Fruit fly (Drosophila melanogaster): ENCODE results near the gene LManIII.
A peak's percentile ranks its signal among the peaks of the same experiment; 100 is the strongest.

The LManIII gene

DNA sequence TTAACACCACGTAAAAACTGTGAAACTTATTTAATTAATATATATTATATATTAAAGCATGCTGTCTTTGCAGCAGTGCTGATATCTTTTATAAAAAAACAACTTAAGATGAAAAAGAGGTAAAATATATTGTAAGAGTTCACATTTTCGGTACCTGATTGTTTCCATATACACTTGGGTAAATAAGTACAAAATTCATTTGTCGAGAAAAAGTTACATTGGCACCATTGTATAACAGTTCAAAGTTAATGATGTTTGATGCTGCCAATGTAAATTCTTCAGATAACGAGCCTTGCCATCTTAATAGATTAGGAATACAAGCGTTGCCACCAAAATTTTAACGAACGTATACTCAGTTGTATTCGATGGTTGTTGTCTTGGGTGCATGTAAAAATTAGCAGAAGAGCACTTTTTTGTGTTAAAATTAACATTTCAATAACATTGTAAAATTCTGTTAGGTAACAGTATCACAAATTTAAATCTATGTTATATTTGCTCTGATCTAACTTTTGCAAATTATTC, 27.7 kb downstream of the LManIII start:
- peak; percentile 8 for TF ChIP-seq CG11504 (tag; optimal IDR thresholded peaks at IDR 0.05)
- TF ChIP-seq CG15514 (GFP tag; optimal IDR thresholded peaks at IDR 0.05) = peak; percentile 18
- peak; percentile 54 for TF ChIP-seq CG12659 (GFP tag; optimal IDR thresholded peaks at IDR 0.05)
- peak; percentile 47 for TF ChIP-seq abd-A (tag; optimal IDR thresholded peaks at IDR 0.05)
- TF ChIP-seq bbx (GFP tag; IDR thresholded peaks at IDR 0.05; ENCODE audit: partially characterized antibody) = no peak
- peak; percentile 34 for TF ChIP-seq zf30C (GFP tag; optimal IDR thresholded peaks at IDR 0.05)
- TF ChIP-seq CG32532 (GFP tag; IDR thresholded peaks at IDR 0.05) = no peak
- peak; percentile 49 for TF ChIP-seq stwl (tag; optimal IDR thresholded peaks at IDR 0.05)
- TF ChIP-seq D19A (tag; optimal IDR thresholded peaks at IDR 0.05) = no peak
- TF ChIP-seq Vsx1 (GFP tag; optimal IDR thresholded peaks at IDR 0.05) = no peak
- TF ChIP-seq dysf (GFP tag; IDR thresholded peaks at IDR 0.05) = no peak
- peak; percentile 81 for TF ChIP-seq Sry-β (GFP tag; optimal IDR thresholded peaks at IDR 0.05)
- no peak for TF ChIP-seq peb (GFP tag; IDR thresholded peaks at IDR 0.05)
- peak; percentile 16 for TF ChIP-seq CG9797 (GFP tag; optimal IDR thresholded peaks at IDR 0.05)
- TF ChIP-seq Xrp1 (GFP tag; IDR thresholded peaks at IDR 0.05) = no peak
- TF ChIP-seq BEAF-32 (GFP tag; optimal IDR thresholded peaks at IDR 0.05) = peak; percentile 3
- no peak for TF ChIP-seq TFAM (GFP tag; optimal IDR thresholded peaks at IDR 0.05)
- TF ChIP-seq CTCF (GFP tag; optimal IDR thresholded peaks at IDR 0.05) = peak; percentile 77
- TF ChIP-seq CG8359 (GFP tag; optimal IDR thresholded peaks at IDR 0.05; ENCODE audit: borderline replicate concordance) = no peak
- TF ChIP-seq E2f2 (GFP tag; IDR thresholded peaks at IDR 0.05) = 0 out of 2 replicates have a peak, but pooled peaks have one; percentile 20
- no peak for TF ChIP-seq Usf (GFP tag; optimal IDR thresholded peaks at IDR 0.05)
- 0 out of 2 replicates have a peak, but pooled peaks have one; percentile 14 for TF ChIP-seq vvl (GFP tag; IDR thresholded peaks at IDR 0.05)
- TF ChIP-seq gsb-n (tag; optimal IDR thresholded peaks at IDR 0.05) = no peak
- peak; percentile 81 for TF ChIP-seq pita (GFP tag; optimal IDR thresholded peaks at IDR 0.05)
- TF ChIP-seq Med (GFP tag) = no peak
- peak; percentile 23 for TF ChIP-seq Myb (GFP tag; optimal IDR thresholded peaks at IDR 0.05)
- TF ChIP-seq CG2678 (tag; optimal IDR thresholded peaks at IDR 0.05) = peak; percentile 4
- TF ChIP-seq Six4 (GFP tag; optimal IDR thresholded peaks at IDR 0.05) = no peak
- no peak for TF ChIP-seq esg (GFP tag; conservative IDR thresholded peaks at IDR 0.05)
- no peak for TF ChIP-seq CG8290 (GFP tag; optimal IDR thresholded peaks at IDR 0.05)
- TF ChIP-seq CG8290 (tag; optimal IDR thresholded peaks at IDR 0.05) = peak in 1 of 2 experiments; percentile 45
- peak; percentile 76 for TF ChIP-seq CG3847 (GFP tag; IDR thresholded peaks at IDR 0.05)
- peak; percentile 16 for TF ChIP-seq CG13894 (tag; optimal IDR thresholded peaks at IDR 0.05)
- peak; percentile 54 for TF ChIP-seq Lhr (GFP tag; optimal IDR thresholded peaks at IDR 0.05)
- TF ChIP-seq aop (GFP tag; IDR thresholded peaks at IDR 0.05) = no peak
- no peak for TF ChIP-seq CG16815 (GFP tag; optimal IDR thresholded peaks at IDR 0.05)
- TF ChIP-seq CG42726 (GFP tag; IDR thresholded peaks at IDR 0.05; ENCODE audit: partially characterized antibody) = peak; percentile 39; the same call in 1 of the 2 replicates
- peak; percentile 31 for TF ChIP-seq Ets65A (GFP tag)
- TF ChIP-seq CG3838 (GFP tag; optimal IDR thresholded peaks at IDR 0.05) = no peak
- 0 out of 2 replicates have a peak, but pooled peaks have one; percentile 14 for TF ChIP-seq slbo (GFP tag; IDR thresholded peaks at IDR 0.05)
- TF ChIP-seq Hand (GFP tag; optimal IDR thresholded peaks at IDR 0.05) = no peak
- TF ChIP-seq CG10321 (GFP tag; IDR thresholded peaks at IDR 0.05) = no peak
- TF ChIP-seq en (GFP tag; optimal IDR thresholded peaks at IDR 0.05) = no peak
- TF ChIP-seq so (GFP tag; IDR thresholded peaks at IDR 0.05) = no peak
- no peak for TF ChIP-seq Jarid2 (GFP tag; optimal IDR thresholded peaks at IDR 0.05)
- TF ChIP-seq Nf-YC (tag; optimal IDR thresholded peaks at IDR 0.05) = peak; percentile 23
- TF ChIP-seq CG10209 (GFP tag; optimal IDR thresholded peaks at IDR 0.05) = no peak
- peak; percentile 28; the same call in 1 of the 2 replicates for TF ChIP-seq amos (GFP tag; IDR thresholded peaks at IDR 0.05; ENCODE audit: partially characterized antibody)
- peak; percentile 43 for TF ChIP-seq gfzf (GFP tag; optimal IDR thresholded peaks at IDR 0.05)
- no peak for TF ChIP-seq CG2202 (tag; optimal IDR thresholded peaks at IDR 0.05)

All from whole organism, embryonic.